Fruit fly (Drosophila melanogaster) whole organism, prepupa: ENCODE data around the gene CG5674.

ENCODE experiments used
- CG6808 ChIP-seq: fragments of 200-800 bp; sonication (Bioruptor generic); optimal IDR thresholded peaks from 3 replicates; lab custom pipeline; 2017; ENCODE audit warnings: missing biosample characterization, missing genetic modification characterization, mild to moderate bottlenecking, moderate library complexity, missing genetic modification reagents
- Eip75B ChIP-seq: fragments of 200-800 bp; sonication (Bioruptor generic); optimal IDR thresholded peaks from 3 replicates; lab custom pipeline; 2016; ENCODE audit warnings: missing biosample characterization, missing genetic modification characterization
- Hr39 ChIP-seq: fragments of 200-800 bp; sonication (Bioruptor generic); optimal IDR thresholded peaks from 2 replicates; lab custom pipeline; 2016; ENCODE audit warnings: missing biosample characterization, missing genetic modification characterization
- acj6 ChIP-seq: fragments of 200-800 bp; sonication (Bioruptor generic); optimal IDR thresholded peaks from 3 replicates; lab custom pipeline; 2016; ENCODE audit warnings: missing biosample characterization, missing genetic modification characterization
- fd85E ChIP-seq: fragments of 200-800 bp; sonication (Bioruptor generic); optimal IDR thresholded peaks from 3 replicates; lab custom pipeline; 2016; ENCODE audit warnings: missing biosample characterization, missing genetic modification characterization
- net ChIP-seq: fragments of 200-800 bp; sonication (Bioruptor generic); optimal IDR thresholded peaks from 3 replicates; lab custom pipeline; 2016; ENCODE audit warnings: missing biosample characterization, missing genetic modification characterization
- topi ChIP-seq: fragments of 200-800 bp; sonication (Bioruptor generic); optimal IDR thresholded peaks from 3 replicates; lab custom pipeline; 2016; ENCODE audit warnings: missing biosample characterization, missing genetic modification characterization

- TF ChIP-seq fd85E (GFP tag; lab: Kevin White, UChicago) (no peak), Hr39 (GFP tag; lab: Kevin White, UChicago) (no peak), net (no peak), topi (GFP tag; lab: Kevin White, UChicago) (no peak), CG6808 (GFP tag; lab: Kevin White, UChicago) (no peak), Eip75B (GFP tag; lab: Kevin White, UChicago) (no peak), acj6 (GFP tag; lab: Kevin White, UChicago) (no peak)
Observed at dm6 chr2L:18009672-18010071, 46.5 kb downstream of the CG5674 start.
